Fruit fly (Drosophila melanogaster): ENCODE results near the gene CG14109.

Gene CG14109

DNA sequence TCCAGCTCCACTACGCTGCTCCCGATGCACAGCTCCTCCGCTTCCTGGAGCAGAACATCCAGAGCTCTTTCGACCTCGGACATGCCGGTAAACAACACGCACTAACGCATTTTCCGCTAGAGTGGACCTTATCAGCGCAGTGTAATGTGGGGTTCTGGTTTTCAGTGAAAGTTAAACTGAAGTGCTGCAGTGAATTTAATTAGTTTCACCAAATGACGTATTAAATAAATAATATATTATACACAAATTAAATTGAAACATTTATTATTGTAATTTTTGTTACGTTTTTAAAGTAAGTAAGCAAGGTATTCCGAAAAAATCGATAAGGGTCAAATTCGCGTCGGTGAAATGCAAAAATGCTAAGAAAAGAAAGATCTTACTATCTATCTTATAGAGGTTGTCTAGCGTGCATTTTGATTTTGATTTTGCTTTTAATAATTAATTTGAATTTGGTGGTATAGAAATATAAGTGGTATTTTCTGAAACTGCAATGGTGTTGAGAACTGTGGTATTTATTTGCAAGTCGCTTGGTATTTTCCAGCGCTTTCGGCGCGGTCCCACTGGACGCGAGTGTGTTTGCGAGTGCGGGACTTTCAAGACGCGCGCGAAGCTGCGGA is 9.6 kb downstream of the CG14109 start, which contains the start of the genes JMJD7 and CG10738 (continued):
- TF ChIP-seq danr (GFP tag; IDR thresholded peaks at IDR 0.05) (0 out of 2 replicates have a peak, but pooled peaks have one; percentile 30), fu2 (GFP tag; optimal IDR thresholded peaks at IDR 0.05) (no peak), Taf1 (GFP tag; IDR thresholded peaks at IDR 0.05) (peak; percentile 54; the same call in 1 of the 2 replicates), B-H1 (GFP tag; IDR thresholded peaks at IDR 0.05) (peak; percentile 56; the same call in 2 of the 3 replicates), Dbx (GFP tag; IDR thresholded peaks at IDR 0.05) (peak; percentile 76; the same call in 2 of the 3 replicates), CG2116 (GFP tag; optimal IDR thresholded peaks at IDR 0.05) (peak; percentile 23), ftz-f1 (GFP tag; optimal IDR thresholded peaks at IDR 0.05) (peak; percentile 56), zfh1 (GFP tag; IDR thresholded peaks at IDR 0.05) (peak; percentile 55; the same call in 1 of the 3 replicates), stc (GFP tag; IDR thresholded peaks at IDR 0.05) (peak; percentile 41), en (GFP tag; optimal IDR thresholded peaks at IDR 0.05) (no peak), CG6272 (GFP tag; IDR thresholded peaks at IDR 0.05) (peak; percentile 69; the same call in 1 of the 2 replicates), CoRest (tag; optimal IDR thresholded peaks at IDR 0.05) (peak; percentile 20), CG6683 (GFP tag; optimal IDR thresholded peaks at IDR 0.05) (peak; percentile 43), CG2202 (tag; optimal IDR thresholded peaks at IDR 0.05) (no peak), CG6765 (GFP tag; optimal IDR thresholded peaks at IDR 0.05) (peak; percentile 15), ERR (GFP tag; optimal IDR thresholded peaks at IDR 0.05) (no peak), H15 (GFP tag; IDR thresholded peaks at IDR 0.05) (peak; percentile 60; the same call in 2 of the 3 replicates), CG6175 (GFP tag; IDR thresholded peaks at IDR 0.05) (no peak), BtbVII (GFP tag; optimal IDR thresholded peaks at IDR 0.05) (peak; percentile 6), Rfx (GFP tag; IDR thresholded peaks at IDR 0.05) (peak; percentile 88), CG2678 (tag; optimal IDR thresholded peaks at IDR 0.05) (peak; percentile 47), lmd (GFP tag; IDR thresholded peaks at IDR 0.05) (peak; percentile 73), CG18619 (GFP tag; optimal IDR thresholded peaks at IDR 0.05) (peak; percentile 24), odd (GFP tag; optimal IDR thresholded peaks at IDR 0.05) (no peak), CG11085 (GFP tag; IDR thresholded peaks at IDR 0.05) (peak; percentile 63), pum (GFP tag; optimal IDR thresholded peaks at IDR 0.05) (no peak), Eip74EF (GFP tag; optimal IDR thresholded peaks at IDR 0.05) (no peak), wdn (GFP tag; IDR thresholded peaks at IDR 0.05) (no peak), Kr (GFP tag; optimal IDR thresholded peaks at IDR 0.05) (no peak), CG18599 (GFP tag; optimal IDR thresholded peaks at IDR 0.05) (peak; percentile 87), CG8281 (tag; optimal IDR thresholded peaks at IDR 0.05) (no peak), crc (GFP tag; optimal IDR thresholded peaks at IDR 0.05) (no peak), Fer1 (GFP tag; optimal IDR thresholded peaks at IDR 0.05) (peak; percentile 82), tap (tag; optimal IDR thresholded peaks at IDR 0.05) (peak; percentile 68), bcd (GFP tag; optimal IDR thresholded peaks at IDR 0.05) (peak; percentile 71), gsb-n (tag; optimal IDR thresholded peaks at IDR 0.05) (no peak), sens (GFP tag) (peak; percentile 66), gsb (GFP tag; IDR thresholded peaks at IDR 0.05) (peak; percentile 23; the same call in 1 of the 2 replicates), Ravus (GFP tag; IDR thresholded peaks at IDR 0.05) (peak; percentile 26; the same call in 1 of the 2 replicates), vfl (GFP tag; optimal IDR thresholded peaks at IDR 0.05) (no peak), CG15269 (tag; optimal IDR thresholded peaks at IDR 0.05) (no peak), CG1024 (GFP tag; IDR thresholded peaks at IDR 0.05) (peak; percentile 77), CG3407 (GFP tag; optimal IDR thresholded peaks at IDR 0.05) (no peak), CG7556 (GFP tag; optimal IDR thresholded peaks at IDR 0.05) (no peak), Bdp1 (GFP tag; optimal IDR thresholded peaks at IDR 0.05) (no peak), CG2889 (GFP tag; IDR thresholded peaks at IDR 0.05) (peak; percentile 42; the same call in 1 of the 3 replicates), CG10959 (GFP tag; IDR thresholded peaks at IDR 0.05) (no peak; the same call in 1 of the 2 replicates), CG3995 (GFP tag; optimal IDR thresholded peaks at IDR 0.05) (no peak), Scr (GFP tag; IDR thresholded peaks at IDR 0.05; ENCODE audit: partially characterized antibody) (no peak), her (GFP tag; optimal IDR thresholded peaks at IDR 0.05) (no peak)
